Worm (Caenorhabditis elegans) whole organism, L2 larva: ENCODE results near the gene ZK809.9.

ENCODE experiments used
- Y55F3AM.14 ChIP-seq: fragments of 200-800 bp; sonication (Bioruptor generic); optimal IDR thresholded peaks from 2 replicates; lab custom pipeline; 2018; ENCODE audit warnings: mild to moderate bottlenecking, missing genetic modification characterization, missing compliant biosample characterization
- ama-1 ChIP-seq: fragments of 150-350 bp; optimal IDR thresholded peaks from 2 replicates; lab custom pipeline; 2018; ENCODE audit warnings: inconsistent platforms
- blmp-1 ChIP-seq: sonication (generic microtip); optimal IDR thresholded peaks from 2 replicates; lab custom pipeline; 2017; ENCODE audit warnings: missing genetic modification characterization, mild to moderate bottlenecking, missing compliant biosample characterization, antibody characterized with exemption, moderate library complexity; ENCODE audit not compliant: insufficient read depth
- ceh-82 ChIP-seq: fragments of 150-350 bp; optimal IDR thresholded peaks from 2 replicates; lab custom pipeline; 2014; ENCODE audit warnings: missing biosample characterization, missing genetic modification characterization
- elt-1 ChIP-seq: fragments of 150-350 bp; optimal IDR thresholded peaks from 2 replicates; lab custom pipeline; 2014; ENCODE audit warnings: missing biosample characterization, missing genetic modification characterization
- elt-3 ChIP-seq: sonication (generic microtip); optimal IDR thresholded peaks from 2 replicates; lab custom pipeline; 2017; ENCODE audit warnings: missing biosample characterization, missing genetic modification characterization
- lsy-2 ChIP-seq, 2 experiments: fragments of 150-350 bp in 1 of 2; sonication (generic microtip) in 1 of 2; optimal IDR thresholded peaks; 2 replicates each; lab custom pipeline; 2014 to 2017; ENCODE audit warnings: missing biosample characterization in 2 of 2, missing genetic modification characterization in 2 of 2
- nhr-11 ChIP-seq: fragments of 150-350 bp; optimal IDR thresholded peaks from 2 replicates; lab custom pipeline; 2014; ENCODE audit warnings: missing biosample characterization, missing genetic modification characterization
- nhr-25 ChIP-seq: fragments of 150-350 bp; sonication (generic microtip); optimal IDR thresholded peaks from 3 replicates; lab custom pipeline; 2014; ENCODE audit warnings: missing biosample characterization, missing genetic modification characterization
- nhr-77 ChIP-seq: fragments of 150-350 bp; optimal IDR thresholded peaks from 2 replicates; lab custom pipeline; 2014; ENCODE audit warnings: missing biosample characterization, missing genetic modification characterization
- sem-4 ChIP-seq: fragments of 150-350 bp; optimal IDR thresholded peaks from 2 replicates; lab custom pipeline; 2014; ENCODE audit warnings: missing biosample characterization, missing genetic modification reagents, missing genetic modification characterization
- unc-62 ChIP-seq: fragments of 150-350 bp; optimal IDR thresholded peaks from 2 replicates; lab custom pipeline; 2014; ENCODE audit warnings: missing biosample characterization, missing genetic modification reagents, missing genetic modification characterization
- ztf-4 ChIP-seq: fragments of 150-350 bp; optimal IDR thresholded peaks from 2 replicates; lab custom pipeline; 2014; ENCODE audit warnings: missing biosample characterization, missing genetic modification characterization

- no peak for TF ChIP-seq Y55F3AM.14 (GFP tag; lab: Kevin White, UChicago)
- TF ChIP-seq ama-1 (lab: Kevin White, UChicago): no peak
- TF ChIP-seq nhr-25: no peak
- TF ChIP-seq nhr-11 (tag; lab: Kevin White, UChicago): no peak
- TF ChIP-seq elt-1 (tag; lab: Kevin White, UChicago): no peak
- TF ChIP-seq ceh-82 (tag; lab: Kevin White, UChicago): no peak
- TF ChIP-seq blmp-1 (tag; lab: Kevin White, UChicago): no peak
- TF ChIP-seq nhr-77 (tag; lab: Kevin White, UChicago): no peak
- TF ChIP-seq ztf-4 (tag; lab: Kevin White, UChicago): no peak
- no peak for TF ChIP-seq unc-62 (GFP tag; lab: Kevin White, UChicago)
- no peak for TF ChIP-seq elt-3 (tag; lab: Kevin White, UChicago)
- no peak for TF ChIP-seq sem-4 (tag; lab: Kevin White, UChicago)
- no peak for TF ChIP-seq lsy-2 (tag; optimal IDR thresholded peaks at IDR 0.05; lab: Kevin White, UChicago)
These were observed 22.9 kb downstream of the ZK809.9 start, which contains the start of gene ZK792.5 for ce11 chrIV:11688018-11688417.
